Fruit fly (Drosophila melanogaster) whole organism, prepupa: ENCODE measurements around the gene CG42342.

ENCODE experiments used
- Blimp-1 ChIP-seq: fragments of 200-800 bp; sonication (Bioruptor generic); optimal IDR thresholded peaks from 3 replicates; lab custom pipeline; 2017; ENCODE audit warnings: missing biosample characterization, missing genetic modification characterization, mild to moderate bottlenecking, moderate library complexity, missing genetic modification reagents
- CG10631 ChIP-seq: fragments of 200-800 bp; sonication (Bioruptor generic); optimal IDR thresholded peaks from 2 replicates; lab custom pipeline; 2016; ENCODE audit warnings: missing biosample characterization, missing genetic modification characterization
- CG11294 ChIP-seq: fragments of 200-800 bp; sonication (Bioruptor generic); IDR thresholded peaks from 2 replicates; pipeline ENCODE4 v1.3.6; 2022; ENCODE audit warnings: missing biosample characterization, missing genetic modification characterization
- CG11902 ChIP-seq: fragments of 200-800 bp; sonication (Bioruptor generic); optimal IDR thresholded peaks from 3 replicates; lab custom pipeline; 2016; ENCODE audit warnings: missing biosample characterization, missing genetic modification characterization
- CG15336 ChIP-seq: fragments of 200-800 bp; sonication (Bioruptor generic); IDR thresholded peaks from 2 replicates; pipeline ENCODE4 v1.3.6; 2022; ENCODE audit warnings: missing biosample characterization, missing genetic modification characterization
- CG1621 ChIP-seq: fragments of 200-800 bp; sonication (Bioruptor generic); optimal IDR thresholded peaks from 3 replicates; lab custom pipeline; 2018; ENCODE audit warnings: missing biosample characterization, mild to moderate bottlenecking, missing genetic modification characterization
- CG16779 ChIP-seq: fragments of 200-800 bp; sonication (Bioruptor generic); optimal IDR thresholded peaks from 3 replicates; lab custom pipeline; 2017; ENCODE audit warnings: missing biosample characterization, mild to moderate bottlenecking, missing genetic modification characterization
- CG3032 ChIP-seq: fragments of 200-800 bp; optimal IDR thresholded peaks from 2 replicates; lab custom pipeline; 2019; ENCODE audit warnings: missing biosample characterization, mild to moderate bottlenecking, missing genetic modification characterization, moderate library complexity
- CG31627 ChIP-seq: fragments of 200-800 bp; sonication (Bioruptor generic); optimal IDR thresholded peaks from 3 replicates; lab custom pipeline; 2016; ENCODE audit warnings: missing biosample characterization, missing genetic modification characterization
- CG32006 ChIP-seq: fragments of 200-800 bp; sonication (Bioruptor generic); optimal IDR thresholded peaks from 3 replicates; lab custom pipeline; 2017; ENCODE audit warnings: missing biosample characterization, mild to moderate bottlenecking, missing genetic modification characterization
- CG34406 ChIP-seq: fragments of 200-800 bp; sonication (Bioruptor generic); optimal IDR thresholded peaks from 3 replicates; lab custom pipeline; 2016; ENCODE audit warnings: missing biosample characterization, missing genetic modification characterization
- CG3919 ChIP-seq: fragments of 200-800 bp; sonication (Bioruptor generic); optimal IDR thresholded peaks from 3 replicates; lab custom pipeline; 2016; ENCODE audit warnings: missing biosample characterization, missing genetic modification characterization
- CG6163 ChIP-seq: fragments of 200-800 bp; sonication (Bioruptor generic); IDR thresholded peaks from 3 replicates; pipeline ENCODE4 v1.3.6; 2022; ENCODE audit warnings: missing biosample characterization, missing genetic modification characterization
- CG6276 ChIP-seq: fragments of 200-800 bp; sonication (Bioruptor generic); optimal IDR thresholded peaks from 2 replicates; lab custom pipeline; 2017; ENCODE audit warnings: missing biosample characterization, mild to moderate bottlenecking, missing genetic modification characterization
- CG6792 ChIP-seq: fragments of 200-800 bp; sonication (Bioruptor generic); optimal IDR thresholded peaks from 3 replicates; lab custom pipeline; 2016; ENCODE audit warnings: missing biosample characterization, missing genetic modification characterization
- CG6808 ChIP-seq: fragments of 200-800 bp; sonication (Bioruptor generic); optimal IDR thresholded peaks from 3 replicates; lab custom pipeline; 2017; ENCODE audit warnings: missing biosample characterization, missing genetic modification characterization, mild to moderate bottlenecking, moderate library complexity, missing genetic modification reagents
- CG6854 ChIP-seq: fragments of 200-800 bp; sonication (Bioruptor generic); optimal IDR thresholded peaks from 2 replicates; lab custom pipeline; 2017; ENCODE audit warnings: missing biosample characterization, mild to moderate bottlenecking, missing genetic modification characterization
- CG8119 ChIP-seq: fragments of 200-800 bp; sonication (Bioruptor generic); IDR thresholded peaks from 3 replicates; pipeline ENCODE4 v1.3.6; 2022; ENCODE audit warnings: missing biosample characterization, missing genetic modification characterization
- CG8319 ChIP-seq: fragments of 200-800 bp; sonication (Bioruptor generic); optimal IDR thresholded peaks from 3 replicates; lab custom pipeline; 2016; ENCODE audit warnings: missing biosample characterization, missing genetic modification characterization
- CG9139 ChIP-seq: fragments of 200-800 bp; sonication (Bioruptor generic); optimal IDR thresholded peaks from 3 replicates; lab custom pipeline; 2017; ENCODE audit warnings: missing biosample characterization, mild to moderate bottlenecking, missing genetic modification characterization
- Eip78C ChIP-seq: fragments of 200-800 bp; sonication (Bioruptor generic); peaks from one replicate; lab custom pipeline; 2016; ENCODE audit warnings: missing biosample characterization, missing genetic modification characterization
- Ets21C ChIP-seq: fragments of 200-800 bp; sonication (Bioruptor generic); optimal IDR thresholded peaks from 3 replicates; lab custom pipeline; 2016; ENCODE audit warnings: missing biosample characterization, missing genetic modification characterization
- Ets96B ChIP-seq: fragments of 200-800 bp; optimal IDR thresholded peaks from 2 replicates; lab custom pipeline; 2019; ENCODE audit warnings: missing biosample characterization, mild to moderate bottlenecking, missing genetic modification characterization, moderate library complexity
- Gug ChIP-seq: fragments of 200-800 bp; sonication (Bioruptor generic); IDR thresholded peaks from 2 replicates; pipeline ENCODE4 v1.3.6; 2022; ENCODE audit warnings: missing biosample characterization, missing genetic modification characterization
- Hr39 ChIP-seq: fragments of 200-800 bp; sonication (Bioruptor generic); optimal IDR thresholded peaks from 2 replicates; lab custom pipeline; 2016; ENCODE audit warnings: missing biosample characterization, missing genetic modification characterization
- Hr4 ChIP-seq: fragments of 200-800 bp; sonication (Bioruptor generic); optimal IDR thresholded peaks from 3 replicates; lab custom pipeline; 2016; ENCODE audit warnings: missing biosample characterization, missing genetic modification characterization
- Lpt ChIP-seq: fragments of 200-800 bp; sonication (Bioruptor generic); optimal IDR thresholded peaks from 3 replicates; lab custom pipeline; 2016; ENCODE audit warnings: missing biosample characterization, missing genetic modification characterization
- Met ChIP-seq: fragments of 200-800 bp; sonication (Bioruptor generic); optimal IDR thresholded peaks from 3 replicates; lab custom pipeline; 2016; ENCODE audit warnings: missing biosample characterization, missing genetic modification characterization
- OdsH ChIP-seq: fragments of 200-800 bp; sonication (Bioruptor generic); optimal IDR thresholded peaks from 3 replicates; lab custom pipeline; 2016; ENCODE audit warnings: missing biosample characterization, missing genetic modification characterization
- Smox ChIP-seq: fragments of 200-800 bp; sonication (Bioruptor generic); optimal IDR thresholded peaks from 3 replicates; lab custom pipeline; 2016; ENCODE audit warnings: missing biosample characterization, missing genetic modification characterization
- Sox102F ChIP-seq: fragments of 200-800 bp; sonication (Bioruptor generic); optimal IDR thresholded peaks from 2 replicates; lab custom pipeline; 2016; ENCODE audit warnings: missing biosample characterization, mild to moderate bottlenecking, missing genetic modification characterization
- Sox14 ChIP-seq: fragments of 200-800 bp; sonication (Bioruptor generic); optimal IDR thresholded peaks from 3 replicates; lab custom pipeline; 2016; ENCODE audit warnings: missing biosample characterization, missing genetic modification characterization
- Sox15 ChIP-seq: fragments of 200-800 bp; sonication (Bioruptor generic); optimal IDR thresholded peaks from 3 replicates; lab custom pipeline; 2016; ENCODE audit warnings: missing biosample characterization, missing genetic modification characterization
- achi ChIP-seq: fragments of 200-800 bp; sonication (Bioruptor generic); optimal IDR thresholded peaks from 3 replicates; lab custom pipeline; 2016; ENCODE audit warnings: missing biosample characterization, missing genetic modification characterization
- acj6 ChIP-seq: fragments of 200-800 bp; sonication (Bioruptor generic); optimal IDR thresholded peaks from 3 replicates; lab custom pipeline; 2016; ENCODE audit warnings: missing biosample characterization, missing genetic modification characterization
- cyc ChIP-seq: fragments of 200-800 bp; sonication (Bioruptor generic); optimal IDR thresholded peaks from 3 replicates; lab custom pipeline; 2016; ENCODE audit warnings: missing biosample characterization, missing genetic modification characterization
- esn ChIP-seq: fragments of 200-800 bp; sonication (Bioruptor generic); optimal IDR thresholded peaks from 2 replicates; lab custom pipeline; 2016; ENCODE audit warnings: missing biosample characterization, mild to moderate bottlenecking, missing genetic modification characterization, moderate library complexity
- fd59A ChIP-seq: fragments of 200-800 bp; sonication (Bioruptor generic); optimal IDR thresholded peaks from 2 replicates; lab custom pipeline; 2017; ENCODE audit warnings: missing biosample characterization, mild to moderate bottlenecking, missing genetic modification characterization, missing genetic modification reagents
- fd85E ChIP-seq: fragments of 200-800 bp; sonication (Bioruptor generic); optimal IDR thresholded peaks from 3 replicates; lab custom pipeline; 2016; ENCODE audit warnings: missing biosample characterization, missing genetic modification characterization
- lz ChIP-seq: fragments of 200-800 bp; sonication (Bioruptor generic); optimal IDR thresholded peaks from 3 replicates; lab custom pipeline; 2016; ENCODE audit warnings: missing biosample characterization, missing genetic modification characterization
- net ChIP-seq: fragments of 200-800 bp; sonication (Bioruptor generic); optimal IDR thresholded peaks from 3 replicates; lab custom pipeline; 2016; ENCODE audit warnings: missing biosample characterization, missing genetic modification characterization
- pdm3 ChIP-seq: fragments of 200-800 bp; sonication (Bioruptor generic); optimal IDR thresholded peaks from 3 replicates; lab custom pipeline; 2016; ENCODE audit warnings: missing biosample characterization, missing genetic modification characterization
- salr ChIP-seq, 2 experiments: fragments of 200-800 bp; sonication (Bioruptor generic); optimal IDR thresholded peaks; 3 replicates each; lab custom pipeline; 2016 to 2018; ENCODE audit warnings: missing biosample characterization in 2 of 2, missing genetic modification characterization in 2 of 2, mild to moderate bottlenecking in 1 of 2
- spab ChIP-seq: fragments of 200-800 bp; sonication (Bioruptor generic); optimal IDR thresholded peaks from 2 replicates; lab custom pipeline; 2017; ENCODE audit warnings: missing biosample characterization, mild to moderate bottlenecking, missing genetic modification characterization, missing genetic modification reagents
- ss ChIP-seq, 2 experiments: fragments of 200-800 bp; sonication (Bioruptor generic); optimal IDR thresholded peaks; 2 replicates in 1 of 2; 3 replicates in 1 of 2; lab custom pipeline; 2017 to 2018; ENCODE audit warnings: mild to moderate bottlenecking in 2 of 2, missing biosample characterization in 2 of 2, missing genetic modification characterization in 2 of 2, moderate library complexity in 1 of 2
- svp ChIP-seq: fragments of 200-800 bp; sonication (Bioruptor generic); peaks from one replicate; lab custom pipeline; 2016; ENCODE audit warnings: missing biosample characterization, missing genetic modification characterization
- topi ChIP-seq: fragments of 200-800 bp; sonication (Bioruptor generic); optimal IDR thresholded peaks from 3 replicates; lab custom pipeline; 2016; ENCODE audit warnings: missing biosample characterization, missing genetic modification characterization

CG42342 gene

DNA sequence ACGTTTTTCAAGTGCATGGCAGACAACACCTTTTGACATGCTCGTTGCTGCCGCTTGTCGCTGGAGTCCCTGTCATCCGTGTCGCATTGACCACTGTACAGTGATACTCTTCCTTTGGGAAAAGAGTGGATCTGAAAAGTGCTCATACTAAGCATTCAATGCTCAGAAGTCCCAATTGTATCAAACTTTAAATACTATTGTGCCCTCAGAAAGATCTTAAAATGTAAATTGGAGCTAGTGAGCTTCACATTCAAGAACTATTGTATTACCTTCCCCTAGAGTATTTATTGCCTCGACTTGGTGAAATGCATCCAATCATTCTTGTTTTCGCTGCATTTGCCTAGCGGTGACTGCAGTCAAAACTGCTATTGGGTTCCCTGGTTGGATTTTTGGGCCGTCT is 20.8 kb downstream of the CG42342 start (continued):
- TF ChIP-seq Ets21C (GFP tag; lab: Kevin White, UChicago) (no peak), achi (peak; percentile 37), CG10631 (GFP tag; lab: Kevin White, UChicago) (peak; percentile 11), Hr39 (peak; percentile 12), OdsH (GFP tag; lab: Kevin White, UChicago) (peak; percentile 30), CG3032 (peak; percentile 37), CG32006 (GFP tag; lab: Kevin White, UChicago) (peak; percentile 68), lz (no peak), topi (GFP tag; lab: Kevin White, UChicago) (no peak), CG34406 (GFP tag; lab: Kevin White, UChicago) (peak; percentile 16), CG9139 (GFP tag; lab: Kevin White, UChicago) (no peak), Hr4 (GFP tag; lab: Kevin White, UChicago) (peak; percentile 62), CG6808 (GFP tag; lab: Kevin White, UChicago) (no peak), Gug (GFP tag; lab: Robert Waterston, UW) (no peak), Blimp-1 (GFP tag; lab: Kevin White, UChicago) (no peak), Eip78C (GFP tag; lab: Kevin White, UChicago) (peak; percentile 75), esn (GFP tag; lab: Kevin White, UChicago) (no peak), cyc (GFP tag; lab: Kevin White, UChicago) (peak; percentile 16), fd85E (GFP tag; lab: Kevin White, UChicago) (no peak), Sox15 (GFP tag; lab: Kevin White, UChicago) (no peak), CG1621 (tag; lab: Kevin White, UChicago) (no peak)

DNA sequence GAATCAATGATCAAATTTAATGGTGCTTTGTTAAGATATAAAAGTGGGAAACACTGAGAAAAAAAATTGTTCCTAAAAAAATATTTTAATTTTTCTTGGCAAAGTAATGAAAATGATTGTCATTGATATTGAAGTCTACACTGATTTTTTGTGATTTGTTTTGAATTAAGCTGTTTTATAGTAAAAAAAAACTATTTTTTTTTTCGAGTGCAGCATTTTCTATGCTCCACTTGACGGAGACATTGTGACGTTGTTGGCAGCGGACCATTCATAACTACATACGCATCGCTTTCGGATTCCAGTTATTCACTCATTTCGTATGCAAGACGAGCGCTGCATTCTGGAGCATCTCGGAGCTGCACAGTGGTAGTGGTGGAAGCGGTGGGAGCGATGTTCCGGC is 21.6 kb downstream of the CG42342 start:
- TF ChIP-seq acj6 (GFP tag; lab: Kevin White, UChicago), result peak; percentile 57
- peak; percentile 90 for TF ChIP-seq CG15336 (GFP tag; lab: Robert Waterston, UW)
- TF ChIP-seq pdm3 (GFP tag; lab: Kevin White, UChicago), result peak; percentile 66
- peak; percentile 89 for TF ChIP-seq Eip78C (GFP tag; lab: Kevin White, UChicago)
- TF ChIP-seq spab (GFP tag; lab: Kevin White, UChicago), result peak; percentile 73
- TF ChIP-seq CG6163 (GFP tag; lab: Robert Waterston, UW), result peak; percentile 94
- peak; percentile 59 for TF ChIP-seq OdsH (GFP tag; lab: Kevin White, UChicago)
- TF ChIP-seq CG8119 (GFP tag; lab: Robert Waterston, UW), result peak; percentile 92
- TF ChIP-seq CG3919 (GFP tag; lab: Kevin White, UChicago), result peak; percentile 82
- peak; percentile 59 for TF ChIP-seq CG11902
- TF ChIP-seq ss (GFP tag; optimal IDR thresholded peaks at IDR 0.05; lab: Kevin White, UChicago), result peak; percentile 10 to 82
- no peak for TF ChIP-seq fd59A (GFP tag; lab: Kevin White, UChicago)
- peak; percentile 92 for TF ChIP-seq Ets96B (tag; lab: Kevin White, UChicago)
- TF ChIP-seq Sox14 (GFP tag; lab: Kevin White, UChicago), result peak; percentile 5
- TF ChIP-seq CG32006 (GFP tag; lab: Kevin White, UChicago), result peak; percentile 74
- no peak for TF ChIP-seq CG1621 (tag; lab: Kevin White, UChicago)
- peak; percentile 94 for TF ChIP-seq Lpt (GFP tag; lab: Kevin White, UChicago)
- TF ChIP-seq net (GFP tag; lab: Kevin White, UChicago), result peak; percentile 57
- TF ChIP-seq Hr4 (GFP tag; lab: Kevin White, UChicago), result peak; percentile 72
- peak; percentile 70 for TF ChIP-seq esn (GFP tag; lab: Kevin White, UChicago)
- peak; percentile 36 for TF ChIP-seq CG31627 (GFP tag; lab: Kevin White, UChicago)
- peak; percentile 75 for TF ChIP-seq CG10631 (GFP tag; lab: Kevin White, UChicago)
- no peak for TF ChIP-seq CG6854 (GFP tag; lab: Kevin White, UChicago)
- peak; percentile 31 for TF ChIP-seq Sox102F (GFP tag; lab: Kevin White, UChicago)
- peak; percentile 68 for TF ChIP-seq achi
- peak; percentile 9 for TF ChIP-seq CG8319
- TF ChIP-seq svp, result peak; percentile 81
- TF ChIP-seq CG3032, result peak; percentile 83
- peak; percentile 40 for TF ChIP-seq CG16779 (tag; lab: Kevin White, UChicago)
- TF ChIP-seq CG6792, result peak; percentile 66
- peak in 1 of 2 experiments; percentile 66 for TF ChIP-seq salr (GFP tag; optimal IDR thresholded peaks at IDR 0.05; lab: Kevin White, UChicago)
- peak; percentile 74 for TF ChIP-seq cyc (GFP tag; lab: Kevin White, UChicago)
- TF ChIP-seq CG9139 (GFP tag; lab: Kevin White, UChicago), result no peak
- TF ChIP-seq CG34406 (GFP tag; lab: Kevin White, UChicago), result peak; percentile 55
- peak; percentile 49 for TF ChIP-seq Smox (GFP tag; lab: Kevin White, UChicago)
- TF ChIP-seq CG6276, result peak; percentile 59
- TF ChIP-seq Met (GFP tag; lab: Kevin White, UChicago), result peak; percentile 78
- TF ChIP-seq lz, result peak; percentile 64
- TF ChIP-seq CG6808 (GFP tag; lab: Kevin White, UChicago), result peak; percentile 67
- peak; percentile 69 for TF ChIP-seq Gug (GFP tag; lab: Robert Waterston, UW)
- peak; percentile 71 for TF ChIP-seq CG11294 (GFP tag; lab: Robert Waterston, UW)
- peak; percentile 53 for TF ChIP-seq Blimp-1 (GFP tag; lab: Kevin White, UChicago)
